Fruit fly (Drosophila melanogaster): ENCODE results near the gene Six4.

DNA sequence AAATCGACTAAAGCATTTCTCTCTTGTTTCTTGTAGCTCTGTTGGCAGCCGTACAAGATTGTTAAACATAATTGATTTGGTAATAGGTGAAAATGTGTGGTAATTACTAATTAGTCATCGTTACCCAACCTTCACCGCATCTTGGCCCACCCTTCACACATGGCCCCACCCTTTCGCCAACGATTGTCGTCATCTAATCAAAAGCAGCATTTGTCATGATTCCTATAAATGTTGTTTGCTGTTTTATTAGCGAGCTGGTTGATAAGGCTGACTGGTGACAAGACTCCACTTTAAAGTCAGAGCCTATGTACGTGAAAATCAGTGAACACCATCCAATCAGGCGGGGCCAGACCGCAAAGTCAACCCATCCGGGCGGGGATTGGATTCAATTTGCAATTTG lies 37.8 kb upstream of the Six4 start:
- no peak for TF ChIP-seq CG16779 (tag; optimal IDR thresholded peaks at IDR 0.05)
- TF ChIP-seq fd59A (GFP tag; optimal IDR thresholded peaks at IDR 0.05): no peak
- no peak for TF ChIP-seq eg (GFP tag; IDR thresholded peaks at IDR 0.05)
- TF ChIP-seq Gug (GFP tag; IDR thresholded peaks at IDR 0.05): no peak
- no peak for TF ChIP-seq CG32006 (GFP tag; optimal IDR thresholded peaks at IDR 0.05)
